Worm (Caenorhabditis elegans): ENCODE measurements around the gene chtb-2.
A peak's percentile ranks its signal among the peaks of the same experiment; 100 is the strongest.

The chtb-2 gene

DNA sequence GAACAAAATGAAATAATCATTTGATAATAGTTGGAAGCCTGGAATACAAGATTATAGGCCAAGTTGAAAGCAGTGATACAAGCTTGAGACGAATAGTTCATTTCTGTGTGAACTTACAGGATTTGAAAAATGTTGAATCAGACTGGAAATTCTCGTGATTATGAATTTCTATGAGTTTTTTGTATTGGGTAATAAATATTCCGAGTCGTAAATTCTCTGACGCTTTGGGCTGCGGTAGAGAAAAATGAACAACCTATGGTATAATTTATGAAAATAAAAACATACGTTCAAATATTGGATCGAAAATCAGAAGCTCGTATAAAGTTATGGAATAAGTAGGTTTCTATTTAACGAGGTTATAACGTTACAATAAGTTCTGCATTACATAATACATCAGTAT, 9.8 kb downstream of the chtb-2 start, which contains the start of gene srb-11:
Gene srb-11, minus strand, starts transcription at position 101 of the 400 bp plus-strand sequence.
- no peak for TF ChIP-seq nfya-1 (tag; optimal IDR thresholded peaks at IDR 0.05; ENCODE audit: insufficient read depth)
- no peak for TF ChIP-seq aly-2 (tag; optimal IDR thresholded peaks at IDR 0.05)
- TF ChIP-seq ztf-4 (tag; optimal IDR thresholded peaks at IDR 0.05), result no peak

DNA sequence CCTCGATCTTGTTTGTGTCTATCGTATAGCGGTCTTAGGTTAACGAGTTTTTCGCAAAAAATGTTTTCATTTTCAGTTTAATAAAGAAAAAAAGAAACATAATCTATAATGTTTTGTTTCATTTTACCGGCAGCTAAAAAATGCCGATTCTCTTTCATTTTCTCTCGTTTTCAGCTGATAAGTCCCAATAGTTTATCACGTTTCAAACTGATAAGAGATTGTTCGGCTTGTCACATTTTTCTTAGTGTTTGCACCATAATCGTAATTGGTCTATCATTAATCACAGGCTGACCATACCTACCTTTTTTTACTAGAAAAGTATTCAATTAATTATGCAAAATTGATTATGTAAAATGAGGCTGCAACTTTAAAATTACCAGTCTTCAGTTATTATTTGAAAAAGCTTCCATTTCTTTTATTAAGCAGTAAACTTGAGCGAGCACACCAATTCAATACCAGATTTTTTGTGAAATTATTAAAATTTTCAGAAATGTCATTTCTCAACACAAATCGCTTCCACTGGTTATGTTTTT, 12.2 kb downstream of the chtb-2 start, which contains the start of gene F23F12.13:
Gene F23F12.13, plus strand, starts transcription at position 483 of the 533 bp plus-strand sequence.
- no peak for TF ChIP-seq fkh-10 (GFP tag; optimal IDR thresholded peaks at IDR 0.05)
- no peak for TF ChIP-seq R02D3.7 (tag; optimal IDR thresholded peaks at IDR 0.05)
- no peak for TF ChIP-seq elt-1 (tag; optimal IDR thresholded peaks at IDR 0.05)
- no peak for TF ChIP-seq egl-5 (tag; optimal IDR thresholded peaks at IDR 0.05)
- no peak for TF ChIP-seq nfya-1 (tag; optimal IDR thresholded peaks at IDR 0.05; ENCODE audit: insufficient read depth)
- no peak for TF ChIP-seq nhr-67 (tag; optimal IDR thresholded peaks at IDR 0.05)
- TF ChIP-seq hmg-11 (tag; optimal IDR thresholded peaks at IDR 0.05), result no peak
- TF ChIP-seq zag-1 (tag; optimal IDR thresholded peaks at IDR 0.05), result no peak
- no peak for TF ChIP-seq nhr-11 (tag; optimal IDR thresholded peaks at IDR 0.05)
- TF ChIP-seq nhr-28 (tag; optimal IDR thresholded peaks at IDR 0.05), result no peak
- TF ChIP-seq nhr-237 (tag; optimal IDR thresholded peaks at IDR 0.05), result no peak
- no peak for TF ChIP-seq ceh-16 (tag; optimal IDR thresholded peaks at IDR 0.05)
- no peak for TF ChIP-seq jun-1 (tag; optimal IDR thresholded peaks at IDR 0.05)
- no peak for TF ChIP-seq ceh-9 (tag; optimal IDR thresholded peaks at IDR 0.05)
- TF ChIP-seq nhr-77 (tag; optimal IDR thresholded peaks at IDR 0.05), result no peak
- TF ChIP-seq mdl-1 (tag; optimal IDR thresholded peaks at IDR 0.05), result no peak
- TF ChIP-seq pha-4 (tag; optimal IDR thresholded peaks at IDR 0.05), result peak; percentile 23
- TF ChIP-seq ceh-82 (tag; optimal IDR thresholded peaks at IDR 0.05), result no peak
- TF ChIP-seq pqm-1 (tag; optimal IDR thresholded peaks at IDR 0.05), result peak; percentile 77
- TF ChIP-seq elt-2 (tag; optimal IDR thresholded peaks at IDR 0.05), result peak; percentile 85

DNA sequence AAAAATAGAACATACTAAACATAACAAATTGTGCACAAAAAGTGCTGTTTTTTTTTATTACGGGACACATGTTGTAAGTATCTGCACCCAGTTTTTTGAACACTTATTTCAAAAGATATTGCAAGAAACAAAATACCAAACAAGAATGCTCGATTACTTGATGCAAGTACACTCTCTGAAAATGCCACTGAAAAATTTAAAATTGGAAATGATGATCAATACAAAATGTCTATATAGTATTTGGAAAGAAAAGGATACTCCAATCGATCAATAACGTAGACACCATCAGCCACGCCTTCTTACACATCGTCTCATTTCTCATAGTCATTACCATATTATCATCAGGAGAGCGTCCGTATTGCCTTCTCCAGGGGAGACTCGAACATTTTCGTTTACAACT, 15.2 kb downstream of the chtb-2 start, which contains the start of gene sdz-15:
Gene sdz-15, plus strand, starts transcription at position 301 of the 400 bp plus-strand sequence.
- no peak for TF ChIP-seq lin-15B (tag; optimal IDR thresholded peaks at IDR 0.05)
- no peak for TF ChIP-seq mdl-1 (tag; optimal IDR thresholded peaks at IDR 0.05)

DNA sequence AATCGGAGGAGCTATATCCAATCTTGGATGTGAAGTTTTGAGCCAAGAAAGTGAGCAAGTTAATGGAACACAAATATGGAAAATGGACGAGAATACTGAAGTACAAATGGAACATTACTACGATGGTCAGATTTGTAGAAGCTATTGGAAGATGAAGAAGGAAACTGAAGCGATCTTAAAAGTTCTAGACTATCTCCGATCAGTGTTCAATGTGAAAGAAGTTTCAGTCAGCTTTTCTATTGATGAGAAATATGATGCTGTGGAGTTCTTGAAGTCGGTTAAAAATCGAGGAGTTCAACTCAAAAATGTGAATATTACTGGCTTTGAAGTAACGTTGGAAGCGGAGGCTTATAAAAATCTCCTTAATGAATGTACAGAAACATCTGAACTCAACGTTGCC, 16.1 kb downstream of the chtb-2 start:
- TF ChIP-seq ceh-9 (tag; optimal IDR thresholded peaks at IDR 0.05) (no peak), nhr-25 (tag; optimal IDR thresholded peaks at IDR 0.05) (no peak), nhr-28 (tag; optimal IDR thresholded peaks at IDR 0.05) (no peak), ceh-28 (tag; optimal IDR thresholded peaks at IDR 0.05) (no peak), nhr-237 (tag; optimal IDR thresholded peaks at IDR 0.05) (no peak), lsy-12 (tag; optimal IDR thresholded peaks at IDR 0.05) (no peak), nhr-77 (tag; optimal IDR thresholded peaks at IDR 0.05) (no peak), lin-15B (tag; optimal IDR thresholded peaks at IDR 0.05) (no peak), pha-4 (tag; optimal IDR thresholded peaks at IDR 0.05) (no peak), ztf-11 (tag; optimal IDR thresholded peaks at IDR 0.05) (no peak), hmg-11 (tag; optimal IDR thresholded peaks at IDR 0.05) (no peak), nhr-43 (tag; optimal IDR thresholded peaks at IDR 0.05; ENCODE audit: poor library complexity, severe bottlenecking) (no peak), sea-2 (GFP tag; optimal IDR thresholded peaks at IDR 0.05) (no peak)

DNA sequence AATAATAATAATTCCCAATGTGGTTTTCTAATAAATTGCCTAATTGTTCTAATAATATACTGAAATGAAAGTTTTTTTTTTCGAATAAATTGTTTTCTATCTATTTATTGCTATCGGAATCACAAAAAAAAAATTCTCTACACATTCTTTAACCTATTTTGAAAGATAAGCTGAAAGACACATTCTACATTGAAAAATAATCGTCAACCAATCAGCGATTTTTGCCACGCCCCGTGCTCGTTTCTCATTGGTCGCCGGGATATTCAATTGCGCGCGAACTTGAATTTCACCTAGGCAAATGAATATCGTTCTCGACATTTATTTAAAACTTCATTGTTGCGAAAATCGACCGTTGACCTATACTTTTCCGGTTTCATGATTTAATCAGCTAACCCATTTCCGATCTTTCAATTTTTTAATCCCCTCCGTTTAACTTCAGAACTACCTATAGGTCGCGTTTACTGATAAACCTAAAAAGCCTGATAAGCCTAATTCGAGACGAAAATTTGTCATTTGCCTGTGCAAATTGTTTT, 17.1 kb downstream of the chtb-2 start, which contains the start of gene F23F12.3:
Gene F23F12.3, plus strand, starts transcription at position 483 of the 533 bp plus-strand sequence.
- TF ChIP-seq elt-2 (tag; optimal IDR thresholded peaks at IDR 0.05), result peak; percentile 56
- TF ChIP-seq nfya-1 (tag; optimal IDR thresholded peaks at IDR 0.05; ENCODE audit: insufficient read depth), result peak; percentile 53
- no peak for TF ChIP-seq nhr-12 (tag; optimal IDR thresholded peaks at IDR 0.05)
- peak; percentile 21 for TF ChIP-seq pqm-1 (tag; optimal IDR thresholded peaks at IDR 0.05)

DNA sequence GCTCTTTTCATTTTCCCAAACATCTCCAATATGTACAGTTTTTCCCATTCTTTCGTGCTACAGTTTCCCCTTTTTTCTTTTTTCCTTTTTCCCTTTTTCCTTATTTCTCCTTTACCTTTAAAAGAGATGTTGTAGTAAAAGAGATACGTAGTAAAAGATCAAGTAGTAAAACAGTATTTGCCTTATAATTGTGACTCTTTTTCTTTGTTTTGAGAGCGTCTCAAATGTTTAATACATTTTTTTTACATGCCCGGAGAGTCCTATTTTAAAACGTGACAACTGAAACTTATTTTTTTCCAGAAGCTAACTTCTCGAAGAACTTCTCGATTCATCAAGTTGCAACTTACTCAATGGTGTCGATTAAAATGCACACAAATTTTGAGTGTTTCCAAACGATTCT, 24.8 kb downstream of the chtb-2 start, which contains the start of gene F23F12.12:
Gene F23F12.12, plus strand, starts transcription at position 301 of the 400 bp plus-strand sequence.
- no peak for TF ChIP-seq pqm-1 (tag; optimal IDR thresholded peaks at IDR 0.05)
- TF ChIP-seq egl-5 (tag; optimal IDR thresholded peaks at IDR 0.05), result no peak
- TF ChIP-seq unc-62 (GFP tag; optimal IDR thresholded peaks at IDR 0.05), result no peak
- TF ChIP-seq mml-1 (tag; optimal IDR thresholded peaks at IDR 0.05), result no peak
- no peak for TF ChIP-seq zag-1 (tag; optimal IDR thresholded peaks at IDR 0.05)
- no peak for TF ChIP-seq fkh-2 (tag; optimal IDR thresholded peaks at IDR 0.05)
- no peak for TF ChIP-seq nhr-25 (tag; optimal IDR thresholded peaks at IDR 0.05)
- no peak for TF ChIP-seq ZK546.5 (tag; optimal IDR thresholded peaks at IDR 0.05)
- TF ChIP-seq ama-1 (optimal IDR thresholded peaks at IDR 0.05), result no peak
- no peak for TF ChIP-seq hmg-11 (tag; optimal IDR thresholded peaks at IDR 0.05)
- no peak for TF ChIP-seq mdl-1 (tag; optimal IDR thresholded peaks at IDR 0.05)
- TF ChIP-seq egl-27 (tag; optimal IDR thresholded peaks at IDR 0.05), result no peak
- no peak for TF ChIP-seq aly-2 (tag; optimal IDR thresholded peaks at IDR 0.05)
- no peak for TF ChIP-seq nhr-12 (tag; optimal IDR thresholded peaks at IDR 0.05)
- TF ChIP-seq nhr-237 (tag; optimal IDR thresholded peaks at IDR 0.05), result no peak
- TF ChIP-seq ztf-4 (tag; optimal IDR thresholded peaks at IDR 0.05), result no peak
- no peak for TF ChIP-seq nfya-1 (tag; optimal IDR thresholded peaks at IDR 0.05; ENCODE audit: insufficient read depth)
- no peak for TF ChIP-seq nhr-28 (tag; optimal IDR thresholded peaks at IDR 0.05)
